Fruit fly (Drosophila melanogaster): Measurements from ENCODE around the gene Mgstl.

Gene Mgstl

DNA sequence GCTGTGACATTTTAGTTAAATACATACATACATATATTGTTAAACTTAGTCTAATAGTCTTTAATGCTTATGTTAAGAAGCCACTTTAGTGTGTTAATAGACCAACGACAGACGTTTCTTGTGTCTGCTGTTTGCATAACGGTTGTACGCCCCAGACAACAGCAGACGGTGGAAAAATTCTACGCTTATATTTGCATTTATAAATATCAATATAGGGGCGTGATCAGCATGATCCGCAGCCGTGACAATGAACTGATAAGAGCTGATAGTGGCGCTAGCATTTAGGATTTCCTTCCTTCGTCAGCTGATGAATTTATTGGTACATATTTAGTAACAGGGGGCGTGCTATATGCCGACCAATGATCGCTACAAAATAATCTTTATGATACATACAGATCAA is 23.9 kb downstream of the Mgstl start:
- TF ChIP-seq cnc (optimal IDR thresholded peaks at IDR 0.05): no peak
- TF ChIP-seq Hr96 (GFP tag; optimal IDR thresholded peaks at IDR 0.05): no peak
- no peak for TF ChIP-seq kay (GFP tag; ENCODE audit: borderline replicate concordance)
- no peak for TF ChIP-seq ovo (GFP tag; optimal IDR thresholded peaks at IDR 0.05)
- no peak for TF ChIP-seq toe (GFP tag; optimal IDR thresholded peaks at IDR 0.05)
- TF ChIP-seq pad (GFP tag; optimal IDR thresholded peaks at IDR 0.05): no peak
- TF ChIP-seq CG7101 (tag; optimal IDR thresholded peaks at IDR 0.05): no peak
- no peak for TF ChIP-seq tj (GFP tag; optimal IDR thresholded peaks at IDR 0.05)
- TF ChIP-seq CG11617 (GFP tag; optimal IDR thresholded peaks at IDR 0.05): no peak
- no peak for TF ChIP-seq CG33017 (tag; optimal IDR thresholded peaks at IDR 0.05)
- no peak for TF ChIP-seq cic (GFP tag; optimal IDR thresholded peaks at IDR 0.05)
- TF ChIP-seq Crg-1 (GFP tag; optimal IDR thresholded peaks at IDR 0.05): no peak
- TF ChIP-seq Mnt (GFP tag; optimal IDR thresholded peaks at IDR 0.05): no peak
- no peak for TF ChIP-seq CG7045 (GFP tag; optimal IDR thresholded peaks at IDR 0.05)
- TF ChIP-seq CG12768 (GFP tag; optimal IDR thresholded peaks at IDR 0.05): no peak
- TF ChIP-seq bab1 (GFP tag; optimal IDR thresholded peaks at IDR 0.05): no peak
- no peak for TF ChIP-seq CG1620 (GFP tag; optimal IDR thresholded peaks at IDR 0.05)
- no peak for TF ChIP-seq Clk (GFP tag; optimal IDR thresholded peaks at IDR 0.05)

- TF ChIP-seq CG7101 (tag; optimal IDR thresholded peaks at IDR 0.05) (no peak), kay (GFP tag; ENCODE audit: borderline replicate concordance) (peak; percentile 17), pad (GFP tag; optimal IDR thresholded peaks at IDR 0.05) (no peak), tj (GFP tag; optimal IDR thresholded peaks at IDR 0.05) (no peak), Mnt (GFP tag; optimal IDR thresholded peaks at IDR 0.05) (no peak), toe (GFP tag; optimal IDR thresholded peaks at IDR 0.05) (no peak), cic (GFP tag; optimal IDR thresholded peaks at IDR 0.05) (no peak), ovo (GFP tag; optimal IDR thresholded peaks at IDR 0.05) (no peak), Clk (GFP tag; optimal IDR thresholded peaks at IDR 0.05) (no peak), Hr96 (GFP tag; optimal IDR thresholded peaks at IDR 0.05) (peak; percentile 18)
Measured at dm6 chrX:21067474-21067873, 25.5 kb downstream of the Mgstl start, which contains the start of gene CG32512. Gene CG32512, minus strand, starts transcription at chrX:21067540.

DNA sequence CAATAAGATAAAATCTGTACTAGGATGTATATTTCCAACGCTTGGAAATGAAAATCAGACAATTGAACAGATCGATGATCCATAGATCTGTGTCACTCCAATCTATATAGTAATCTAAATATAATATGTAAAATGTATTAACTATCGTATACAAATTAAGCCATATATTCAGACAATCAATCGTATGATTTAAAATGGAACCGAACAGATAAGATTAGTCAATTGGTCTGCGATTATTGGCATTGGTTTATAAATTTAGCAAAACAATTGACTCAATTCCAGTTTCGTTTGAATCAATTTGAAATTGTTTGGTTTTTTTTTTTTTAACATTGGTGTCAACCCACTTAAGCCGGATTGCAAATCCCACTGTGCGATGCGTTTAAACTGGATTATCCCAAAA is 26.0 kb downstream of the Mgstl start:
- no peak for TF ChIP-seq CG7045 (GFP tag; optimal IDR thresholded peaks at IDR 0.05)
- peak; percentile 5 for TF ChIP-seq pad (GFP tag; optimal IDR thresholded peaks at IDR 0.05)

DNA sequence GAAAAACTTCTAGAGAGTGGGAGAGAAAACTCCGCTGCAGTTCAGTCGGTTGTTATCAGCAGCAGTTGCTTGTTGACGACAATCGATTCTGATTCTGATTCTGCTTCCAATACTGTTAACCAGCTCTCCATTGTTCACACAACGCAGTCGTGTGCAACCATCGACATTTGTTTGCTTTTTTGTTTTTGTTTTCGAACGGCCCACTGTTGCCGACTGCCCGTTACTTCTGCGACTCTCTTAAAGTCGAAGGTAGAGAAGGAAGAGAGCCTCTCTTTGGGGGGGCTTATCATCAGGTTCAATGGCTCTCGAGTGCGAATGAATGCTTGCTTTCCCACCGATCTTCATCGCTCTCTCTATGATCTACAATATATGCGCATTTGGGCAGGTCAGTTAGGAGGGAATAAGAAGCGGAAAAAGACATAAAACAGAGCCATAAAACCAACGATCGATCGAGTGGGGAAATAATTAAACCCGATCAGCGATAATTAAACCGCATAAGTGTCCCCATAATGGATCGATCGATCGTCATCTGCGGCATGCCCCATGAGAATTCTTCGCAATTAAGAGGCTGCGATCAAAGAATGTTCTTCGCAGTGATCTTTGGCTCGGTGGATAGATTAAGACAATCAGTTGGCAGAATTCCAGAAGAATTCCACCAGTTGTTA is 29.9 kb downstream of the Mgstl start:
- TF ChIP-seq toe (GFP tag; optimal IDR thresholded peaks at IDR 0.05): no peak
- TF ChIP-seq CG7045 (GFP tag; optimal IDR thresholded peaks at IDR 0.05): no peak
- peak; percentile 20 for TF ChIP-seq cic (GFP tag; optimal IDR thresholded peaks at IDR 0.05)
- TF ChIP-seq tj (GFP tag; optimal IDR thresholded peaks at IDR 0.05): peak; percentile 18
- peak; percentile 9 for TF ChIP-seq Mnt (GFP tag; optimal IDR thresholded peaks at IDR 0.05)
- TF ChIP-seq CG33017 (tag; optimal IDR thresholded peaks at IDR 0.05): no peak
- TF ChIP-seq ovo (GFP tag; optimal IDR thresholded peaks at IDR 0.05): peak; percentile 83
- no peak for TF ChIP-seq bab1 (GFP tag; optimal IDR thresholded peaks at IDR 0.05)
- TF ChIP-seq pad (GFP tag; optimal IDR thresholded peaks at IDR 0.05): peak; percentile 38
- no peak for TF ChIP-seq cnc (optimal IDR thresholded peaks at IDR 0.05)
- no peak for TF ChIP-seq Crg-1 (GFP tag; optimal IDR thresholded peaks at IDR 0.05)
- no peak for TF ChIP-seq CG1620 (GFP tag; optimal IDR thresholded peaks at IDR 0.05)
- no peak for TF ChIP-seq CG7101 (tag; optimal IDR thresholded peaks at IDR 0.05)
- no peak for TF ChIP-seq Clk (GFP tag; optimal IDR thresholded peaks at IDR 0.05)

DNA sequence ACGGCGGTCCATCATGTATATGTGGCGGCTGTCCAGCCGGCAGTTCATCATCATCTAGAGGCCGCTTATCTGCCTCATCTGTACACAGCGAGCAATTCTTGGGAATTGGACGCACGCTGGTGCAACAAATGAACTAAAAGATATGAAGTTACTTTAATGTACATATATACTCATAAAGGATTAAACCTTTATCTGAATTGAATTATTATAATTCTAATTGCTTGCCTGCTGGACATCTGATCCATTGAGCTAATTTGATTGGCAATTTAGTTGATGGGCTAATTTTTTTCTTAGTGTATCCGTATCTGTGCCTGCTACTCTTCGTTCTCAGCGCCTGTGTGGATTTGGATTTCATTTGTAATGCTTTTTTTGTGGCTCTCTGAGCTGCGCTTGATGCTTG is 31.0 kb downstream of the Mgstl start:
- peak; percentile 17 for TF ChIP-seq CG14711 (tag; optimal IDR thresholded peaks at IDR 0.05)
- TF ChIP-seq CG33017 (tag; optimal IDR thresholded peaks at IDR 0.05): no peak
- TF ChIP-seq CG7045 (GFP tag; optimal IDR thresholded peaks at IDR 0.05): peak; percentile 6

DNA sequence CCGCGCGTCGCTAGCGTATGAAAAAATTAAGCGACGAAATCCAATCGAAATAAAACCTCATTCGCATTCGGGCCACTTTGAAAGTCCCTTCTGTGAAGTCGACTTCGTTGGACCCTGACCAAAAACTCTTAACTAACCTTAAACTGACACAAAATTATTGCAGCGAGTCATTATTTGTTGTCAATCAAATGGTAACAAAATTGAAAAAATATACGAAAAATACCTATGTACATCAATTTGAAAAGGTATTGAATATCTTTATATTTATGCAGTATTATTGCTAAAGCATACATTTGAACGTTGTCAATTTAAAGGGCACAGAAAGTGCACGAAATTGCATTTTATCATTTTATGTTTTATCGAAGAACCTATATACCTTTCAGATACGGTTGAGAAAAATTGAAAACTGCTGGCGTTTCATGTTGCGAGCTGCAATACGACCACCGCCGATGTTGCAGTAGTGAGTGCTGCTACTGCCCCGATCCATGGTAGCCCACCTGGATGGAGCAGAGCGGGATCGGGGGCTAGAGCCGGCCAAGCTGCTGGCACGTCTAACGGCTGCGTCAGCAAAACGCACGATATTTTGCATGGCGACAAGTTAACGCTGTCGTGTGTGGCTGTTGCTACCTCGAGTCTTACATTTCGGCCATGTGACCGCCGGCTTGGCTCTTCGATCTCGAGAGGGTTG is 31.9 kb downstream of the Mgstl start:
- TF ChIP-seq bab1 (GFP tag; optimal IDR thresholded peaks at IDR 0.05): no peak
- peak; percentile 98 for TF ChIP-seq tj (GFP tag; optimal IDR thresholded peaks at IDR 0.05)

DNA sequence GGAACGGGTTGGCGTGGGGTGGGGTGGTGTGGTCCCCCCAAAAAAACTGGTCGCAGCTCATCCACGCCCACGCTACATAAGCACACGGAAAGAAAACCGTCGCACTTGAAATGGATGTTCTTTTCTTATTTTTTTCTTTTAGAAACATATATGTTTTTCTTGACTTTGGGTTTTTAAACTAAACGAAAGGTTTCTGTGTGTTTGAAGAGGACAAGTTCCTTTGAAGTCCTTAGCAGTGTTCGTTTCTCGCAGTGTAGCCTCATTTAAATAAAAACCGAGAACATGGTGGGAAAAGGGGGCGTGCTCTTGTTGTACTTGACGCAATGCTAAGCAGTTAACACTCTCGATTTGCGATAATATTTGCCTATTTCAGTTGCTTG is 32.4 kb downstream of the Mgstl start:
- TF ChIP-seq kay (GFP tag; ENCODE audit: borderline replicate concordance): no peak
- TF ChIP-seq Crg-1 (GFP tag; optimal IDR thresholded peaks at IDR 0.05): no peak
- TF ChIP-seq bab1 (GFP tag; optimal IDR thresholded peaks at IDR 0.05): peak; percentile 57
- no peak for TF ChIP-seq CG12768 (GFP tag; optimal IDR thresholded peaks at IDR 0.05)
- TF ChIP-seq ovo (GFP tag; optimal IDR thresholded peaks at IDR 0.05): no peak
- peak; percentile 31 for TF ChIP-seq CG1620 (GFP tag; optimal IDR thresholded peaks at IDR 0.05)
- no peak for TF ChIP-seq CG33017 (tag; optimal IDR thresholded peaks at IDR 0.05)
- no peak for TF ChIP-seq Hr96 (GFP tag; optimal IDR thresholded peaks at IDR 0.05)
- TF ChIP-seq CG14711 (tag; optimal IDR thresholded peaks at IDR 0.05): peak; percentile 14
- TF ChIP-seq Clk (GFP tag; optimal IDR thresholded peaks at IDR 0.05): no peak
- TF ChIP-seq Mnt (GFP tag; optimal IDR thresholded peaks at IDR 0.05): no peak
- TF ChIP-seq pad (GFP tag; optimal IDR thresholded peaks at IDR 0.05): no peak
- no peak for TF ChIP-seq CG5204 (GFP tag; optimal IDR thresholded peaks at IDR 0.05)
- TF ChIP-seq toe (GFP tag; optimal IDR thresholded peaks at IDR 0.05): no peak
- TF ChIP-seq cic (GFP tag; optimal IDR thresholded peaks at IDR 0.05): no peak
